Worm (Caenorhabditis elegans): ENCODE measurements around the gene K08D8.11.

K08D8.11 gene

DNA sequence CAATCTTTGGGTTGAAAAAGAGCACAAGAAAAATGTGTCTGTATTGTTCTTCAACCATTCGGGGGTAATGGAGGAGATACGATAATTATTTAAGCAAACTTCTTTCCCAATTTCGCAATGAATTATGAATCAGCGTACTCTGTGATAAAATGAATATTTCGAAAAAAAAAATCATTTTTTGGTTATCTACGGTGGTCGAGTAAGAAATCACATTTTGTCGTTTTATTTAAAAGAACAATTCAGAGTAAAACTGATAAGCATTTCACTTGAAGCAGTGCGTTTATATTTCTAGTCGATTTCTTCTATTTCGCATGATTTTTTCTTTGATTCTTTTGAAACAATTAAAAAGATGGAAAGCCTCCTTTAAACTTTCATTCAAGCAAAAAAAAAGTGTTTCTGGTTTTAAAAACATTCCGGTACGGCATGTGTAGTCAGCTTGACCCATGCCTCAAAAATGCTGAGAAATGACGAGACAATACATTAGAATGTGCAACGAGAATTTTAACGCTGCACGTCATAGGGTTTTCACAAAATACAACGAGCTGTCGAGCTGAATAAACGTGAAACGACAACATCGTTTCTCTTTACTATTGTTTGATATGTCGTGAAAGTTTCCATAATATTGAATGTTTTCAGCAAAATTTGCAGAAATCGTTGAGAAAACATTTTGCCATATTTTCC, 7.5 kb downstream of the K08D8.11 start, which contains the start of gene K08D8.2:
Gene K08D8.2, plus strand, starts transcription at position 631 of the 681 bp plus-strand sequence.
- TF ChIP-seq nhr-28 (tag; optimal IDR thresholded peaks at IDR 0.05) (no peak), elt-2 (tag; optimal IDR thresholded peaks at IDR 0.05) (peak; percentile 61)

ce11 chrIV:12903687-12904086, 8.6 kb downstream of the K08D8.11 start:
- no peak for TF ChIP-seq nhr-76 (tag; optimal IDR thresholded peaks at IDR 0.05)
- TF ChIP-seq elt-2 (tag; optimal IDR thresholded peaks at IDR 0.05): peak; percentile 64

DNA sequence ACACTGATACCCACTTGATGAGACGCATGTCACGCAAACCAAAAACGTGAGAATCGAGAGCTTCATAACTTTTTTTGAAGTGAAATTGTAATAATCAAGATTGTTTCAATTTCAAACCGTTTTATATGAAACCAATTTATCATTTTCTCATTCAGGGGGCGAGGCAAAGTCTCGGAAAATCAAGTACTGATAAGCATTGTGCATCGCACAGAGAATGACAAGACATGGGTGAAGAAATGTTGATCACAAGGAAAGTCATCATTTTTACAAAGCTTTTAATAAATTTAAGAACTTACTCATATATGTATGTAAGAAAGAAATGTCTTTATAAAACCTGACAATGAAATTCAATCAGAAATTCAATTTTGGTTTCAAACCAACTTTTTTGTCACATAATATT, 11.4 kb downstream of the K08D8.11 start, which contains the start of gene K08D8.3:
Gene K08D8.3, minus strand, starts transcription at position 131 of the 400 bp plus-strand sequence.
- TF ChIP-seq elt-2 (tag; optimal IDR thresholded peaks at IDR 0.05) (peak; percentile 80), unc-62 (GFP tag; optimal IDR thresholded peaks at IDR 0.05) (no peak), zag-1 (tag; optimal IDR thresholded peaks at IDR 0.05) (no peak), hmg-11 (tag; optimal IDR thresholded peaks at IDR 0.05) (no peak), ZK546.5 (tag; optimal IDR thresholded peaks at IDR 0.05) (no peak), fkh-2 (tag; optimal IDR thresholded peaks at IDR 0.05) (no peak), eor-1 (tag; optimal IDR thresholded peaks at IDR 0.05) (no peak), ceh-16 (tag; optimal IDR thresholded peaks at IDR 0.05) (no peak), lin-39 (tag; optimal IDR thresholded peaks at IDR 0.05) (no peak), fkh-10 (GFP tag; optimal IDR thresholded peaks at IDR 0.05) (no peak), skn-1 (tag; optimal IDR thresholded peaks at IDR 0.05) (peak; percentile 69), ztf-11 (tag; optimal IDR thresholded peaks at IDR 0.05) (no peak), egl-5 (tag; optimal IDR thresholded peaks at IDR 0.05) (no peak), pqm-1 (tag; optimal IDR thresholded peaks at IDR 0.05) (peak; percentile 82), ztf-4 (tag; optimal IDR thresholded peaks at IDR 0.05) (no peak), nhr-25 (tag; optimal IDR thresholded peaks at IDR 0.05) (no peak), tbx-2 (tag; optimal IDR thresholded peaks at IDR 0.05) (no peak), aly-2 (tag; optimal IDR thresholded peaks at IDR 0.05) (no peak), ceh-28 (tag; optimal IDR thresholded peaks at IDR 0.05) (no peak), sea-2 (GFP tag; optimal IDR thresholded peaks at IDR 0.05) (no peak), elt-3 (tag; optimal IDR thresholded peaks at IDR 0.05) (no peak)

DNA sequence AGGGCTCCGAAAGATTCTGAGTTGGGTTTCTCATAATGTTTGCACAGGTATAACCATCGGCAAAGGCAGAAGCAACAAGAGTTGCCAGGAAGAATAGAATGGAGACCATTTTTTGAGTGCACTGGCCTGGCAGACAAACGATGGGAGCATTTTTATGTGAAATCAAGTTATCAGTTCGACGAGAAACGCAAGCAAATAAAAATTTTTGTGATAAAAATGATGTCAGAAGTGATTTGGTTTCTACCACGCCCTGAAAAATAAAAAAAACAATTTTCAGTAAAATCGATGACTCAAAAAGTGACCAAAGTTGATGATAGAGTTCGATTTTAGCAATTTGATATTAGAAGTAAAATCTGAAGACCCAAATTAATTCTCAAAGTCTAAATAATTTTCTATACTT, 14.8 kb downstream of the K08D8.11 start, which contains the start of gene K08D8.4:
Gene K08D8.4, minus strand, starts transcription at position 128 of the 400 bp plus-strand sequence.
- TF ChIP-seq zag-1 (tag; optimal IDR thresholded peaks at IDR 0.05) (no peak), elt-2 (tag; optimal IDR thresholded peaks at IDR 0.05) (peak; percentile 78), pqm-1 (tag; optimal IDR thresholded peaks at IDR 0.05) (peak; percentile 73), ceh-82 (tag; optimal IDR thresholded peaks at IDR 0.05) (no peak)

ce11 chrIV:12911990-12912389, 16.9 kb downstream of the K08D8.11 start, which contains the start of gene K08D8.5:
Gene K08D8.5 (minus strand): TSS chrIV:12912129.
- TF ChIP-seq pqm-1 (tag; optimal IDR thresholded peaks at IDR 0.05) (peak; percentile 51), lin-15B (tag; optimal IDR thresholded peaks at IDR 0.05) (no peak), mml-1 (tag; optimal IDR thresholded peaks at IDR 0.05) (no peak), R02D3.7 (tag; optimal IDR thresholded peaks at IDR 0.05) (no peak), ama-1 (optimal IDR thresholded peaks at IDR 0.05) (no peak), elt-2 (tag; optimal IDR thresholded peaks at IDR 0.05) (peak; percentile 72)

- no peak for TF ChIP-seq nhr-28 (tag; optimal IDR thresholded peaks at IDR 0.05)
- TF ChIP-seq mml-1 (tag; optimal IDR thresholded peaks at IDR 0.05): no peak
- no peak for TF ChIP-seq lsy-12 (tag; optimal IDR thresholded peaks at IDR 0.05)
- TF ChIP-seq unc-39 (tag; optimal IDR thresholded peaks at IDR 0.05): no peak
- no peak for TF ChIP-seq nhr-67 (tag; optimal IDR thresholded peaks at IDR 0.05)
- no peak for TF ChIP-seq nhr-12 (tag; optimal IDR thresholded peaks at IDR 0.05)
- TF ChIP-seq elt-2 (tag; optimal IDR thresholded peaks at IDR 0.05): no peak
These were observed 19.5 kb downstream of the K08D8.11 start, which contains the start of gene irg-6 for ce11 chrIV:12914532-12915019. Gene irg-6 (minus strand): TSS chrIV:12914969.

Measured in whole organism, L3 larva.